Fruit fly (Drosophila melanogaster) whole organism, wandering third instar larva: Measurements from ENCODE around the gene Gycbeta100B.
A peak's percentile ranks its signal among the peaks of the same experiment; 100 is the strongest.

ENCODE experiments used
- Abd-B ChIP-seq: fragments of >200 bp; optimal IDR thresholded peaks from 2 replicates; lab custom pipeline; 2017; ENCODE audit warnings: missing biosample characterization, missing genetic modification characterization
- CG32264 ChIP-seq: fragments of 200-800 bp; sonication (Bioruptor generic); optimal IDR thresholded peaks from 2 replicates; lab custom pipeline; 2016; ENCODE audit warnings: missing biosample characterization, missing genetic modification characterization
- CG9705 ChIP-seq: fragments of 200-800 bp; sonication (Bioruptor generic); optimal IDR thresholded peaks from 2 replicates; lab custom pipeline; 2018; ENCODE audit warnings: missing biosample characterization, mild to moderate bottlenecking, missing genetic modification characterization
- CrebA ChIP-seq: fragments of 200-800 bp; sonication (Bioruptor generic); optimal IDR thresholded peaks from 2 replicates; lab custom pipeline; 2016; ENCODE audit warnings: missing biosample characterization, mild to moderate bottlenecking, missing genetic modification characterization, borderline replicate concordance
- Dfd ChIP-seq: fragments of >200 bp; optimal IDR thresholded peaks from 2 replicates; lab custom pipeline; 2017; ENCODE audit warnings: missing biosample characterization, missing genetic modification characterization
- Dif ChIP-seq: fragments of 200-275, 200-300 bp; sonication (Bioruptor generic); optimal IDR thresholded peaks from 2 replicates; lab custom pipeline; 2018; ENCODE audit warnings: missing biosample characterization, missing genetic modification characterization; ENCODE audit not compliant: partially characterized antibody
- GATAd ChIP-seq: sonication (Bioruptor generic); optimal IDR thresholded peaks from 2 replicates; lab custom pipeline; 2016; ENCODE audit warnings: missing biosample characterization, missing genetic modification characterization
- HLH106 ChIP-seq: fragments of 200-800 bp; optimal IDR thresholded peaks from 3 replicates; lab custom pipeline; 2019; ENCODE audit warnings: missing biosample characterization, mild to moderate bottlenecking, missing genetic modification characterization, moderate library complexity
- Hnf4 ChIP-seq: fragments of 200-800 bp; sonication (Bioruptor generic); optimal IDR thresholded peaks from 2 replicates; lab custom pipeline; 2016; ENCODE audit warnings: missing biosample characterization, mild to moderate bottlenecking, missing genetic modification characterization
- Hr78 ChIP-seq: fragments of >200 bp; optimal IDR thresholded peaks from 2 replicates; lab custom pipeline; 2017; ENCODE audit warnings: missing biosample characterization, missing genetic modification characterization
- Hr83 ChIP-seq: fragments of 200-300 bp; sonication (Bioruptor generic); optimal IDR thresholded peaks from 2 replicates; lab custom pipeline; 2016; ENCODE audit warnings: missing biosample characterization, mild to moderate bottlenecking, missing genetic modification characterization, moderate library complexity; ENCODE audit not compliant: poor library complexity, severe bottlenecking
- Jra ChIP-seq: sonication (Bioruptor generic); optimal IDR thresholded peaks from 2 replicates; lab custom pipeline; 2016; ENCODE audit warnings: missing biosample characterization, missing genetic modification characterization
- Mio ChIP-seq: sonication (Bioruptor generic); optimal IDR thresholded peaks from 2 replicates; lab custom pipeline; 2016; ENCODE audit warnings: missing biosample characterization, missing genetic modification characterization
- Myc ChIP-seq: fragments of >200 bp; optimal IDR thresholded peaks from 2 replicates; lab custom pipeline; 2017
- N ChIP-seq: fragments of >200 bp; optimal IDR thresholded peaks from 2 replicates; lab custom pipeline; 2018; ENCODE audit warnings: missing biosample characterization, missing external identifiers, missing genetic modification characterization
- OdsH ChIP-seq: fragments of 200-800 bp; sonication (Bioruptor generic); optimal IDR thresholded peaks from 2 replicates; lab custom pipeline; 2016; ENCODE audit warnings: missing biosample characterization, mild to moderate bottlenecking, missing genetic modification characterization
- Rel ChIP-seq, 2 experiments: fragments of 200-800 bp; sonication (Bioruptor generic) in 1 of 2; optimal IDR thresholded peaks; 2 replicates in 1 of 2; 3 replicates in 1 of 2; lab custom pipeline; 2016 to 2019; ENCODE audit warnings: mild to moderate bottlenecking in 2 of 2, missing biosample characterization in 2 of 2, missing genetic modification characterization in 2 of 2, moderate library complexity in 1 of 2
- Sp1 ChIP-seq: fragments of 200-800 bp; sonication (Bioruptor generic); optimal IDR thresholded peaks from 3 replicates; lab custom pipeline; 2019; ENCODE audit warnings: missing biosample characterization, mild to moderate bottlenecking, missing genetic modification characterization, moderate library complexity
- Vsx2 ChIP-seq: fragments of 200-300, 225-300 bp; sonication (Bioruptor generic); optimal IDR thresholded peaks from 2 replicates; lab custom pipeline; 2018; ENCODE audit warnings: missing biosample characterization, missing genetic modification characterization; ENCODE audit not compliant: partially characterized antibody
- br ChIP-seq: fragments of 200-800 bp; sonication (Bioruptor generic); optimal IDR thresholded peaks from 2 replicates; lab custom pipeline; 2016; ENCODE audit warnings: missing biosample characterization, missing genetic modification characterization
- brk ChIP-seq: fragments of 200-800 bp; sonication (Bioruptor generic); optimal IDR thresholded peaks from 2 replicates; lab custom pipeline; 2016; ENCODE audit warnings: missing biosample characterization, mild to moderate bottlenecking, missing genetic modification characterization
- dl ChIP-seq, 2 experiments: fragments of 175-275, 200-275 bp in 1 of 2; fragments of 200-275 bp in 1 of 2; sonication (Bioruptor generic); optimal IDR thresholded peaks; lab custom pipeline; 2018; ENCODE audit warnings: mild to moderate bottlenecking in 2 of 2, missing biosample characterization in 2 of 2, missing genetic modification characterization in 2 of 2, moderate library complexity in 2 of 2; ENCODE audit not compliant: partially characterized antibody in 2 of 2, insufficient read depth in 1 of 2
- dmrt93B ChIP-seq: fragments of 200-800 bp; sonication (Bioruptor generic); optimal IDR thresholded peaks from 2 replicates; lab custom pipeline; 2018; ENCODE audit warnings: missing biosample characterization, mild to moderate bottlenecking, missing genetic modification characterization
- dsf ChIP-seq: sonication (Bioruptor generic); optimal IDR thresholded peaks from 2 replicates; lab custom pipeline; 2016; ENCODE audit warnings: missing biosample characterization, missing genetic modification characterization, borderline replicate concordance
- ey ChIP-seq: fragments of 200-800 bp; sonication (Bioruptor generic); optimal IDR thresholded peaks from 2 replicates; lab custom pipeline; 2016; ENCODE audit warnings: missing biosample characterization, missing genetic modification characterization
- foxo ChIP-seq, 2 experiments: fragments of 200-800 bp; sonication (Bioruptor generic); optimal IDR thresholded peaks; 2 replicates in 1 of 2; 3 replicates in 1 of 2; lab custom pipeline; 2016 to 2017; ENCODE audit warnings: missing biosample characterization in 2 of 2, missing genetic modification characterization in 2 of 2
- fru ChIP-seq: fragments of 200-800 bp; sonication (Bioruptor generic); optimal IDR thresholded peaks from 3 replicates; lab custom pipeline; 2016; ENCODE audit warnings: missing biosample characterization, mild to moderate bottlenecking, missing genetic modification characterization
- h ChIP-seq: fragments of 200-800 bp; sonication (Bioruptor generic); optimal IDR thresholded peaks from 3 replicates; lab custom pipeline; 2016; ENCODE audit warnings: missing biosample characterization, mild to moderate bottlenecking, missing genetic modification characterization
- jim ChIP-seq: fragments of 175-275, 200-325 bp; sonication (Bioruptor generic); optimal IDR thresholded peaks from 2 replicates; lab custom pipeline; 2016; ENCODE audit warnings: missing biosample characterization, mild to moderate bottlenecking, missing genetic modification characterization
- lola ChIP-seq: fragments of >200 bp; optimal IDR thresholded peaks from 2 replicates; lab custom pipeline; 2017; ENCODE audit warnings: missing biosample characterization, missing genetic modification characterization
- pan ChIP-seq: fragments of >200 bp; optimal IDR thresholded peaks from 2 replicates; lab custom pipeline; 2017
- psq ChIP-seq: fragments of 200-800 bp; sonication (Bioruptor generic); optimal IDR thresholded peaks from 3 replicates; lab custom pipeline; 2017; ENCODE audit warnings: missing biosample characterization, mild to moderate bottlenecking, missing genetic modification characterization, moderate library complexity
- rgr ChIP-seq: fragments of 200-800 bp; sonication (Bioruptor generic); optimal IDR thresholded peaks from 3 replicates; lab custom pipeline; 2016; ENCODE audit warnings: missing biosample characterization, mild to moderate bottlenecking, missing genetic modification characterization
- sage ChIP-seq: fragments of 200-800 bp; sonication (Bioruptor generic); optimal IDR thresholded peaks from 2 replicates; lab custom pipeline; 2016; ENCODE audit warnings: missing biosample characterization, mild to moderate bottlenecking, missing genetic modification characterization
- sv ChIP-seq: fragments of 200-800 bp; sonication (Bioruptor generic); optimal IDR thresholded peaks from 3 replicates; lab custom pipeline; 2016; ENCODE audit warnings: missing biosample characterization, missing genetic modification characterization
- tai ChIP-seq: sonication (Bioruptor generic); optimal IDR thresholded peaks from 2 replicates; lab custom pipeline; 2016; ENCODE audit warnings: missing biosample characterization, missing genetic modification characterization
- usp ChIP-seq: fragments of >200 bp; optimal IDR thresholded peaks from 2 replicates; lab custom pipeline; 2017; ENCODE audit warnings: missing biosample characterization, missing genetic modification characterization
- woc ChIP-seq: sonication (Bioruptor generic); optimal IDR thresholded peaks from 2 replicates; lab custom pipeline; 2016; ENCODE audit warnings: missing biosample characterization, mild to moderate bottlenecking, missing genetic modification characterization

Gycbeta100B gene

dm6 chr3R:31223971-31224860 lies 90.0 kb downstream of the Gycbeta100B start:
- TF ChIP-seq Rel (GFP tag; optimal IDR thresholded peaks at IDR 0.05; lab: Kevin White, UChicago) (no peak), Rel (tag; optimal IDR thresholded peaks at IDR 0.05; lab: Kevin White, UChicago) (peak; percentile 38), psq (GFP tag; lab: Kevin White, UChicago) (peak; percentile 4), jim (no peak), brk (no peak), Hr83 (GFP tag; lab: Kevin White, UChicago) (no peak), OdsH (peak; percentile 26), br (no peak), sage (GFP tag; lab: Kevin White, UChicago) (peak; percentile 3), Jra (GFP tag; lab: Kevin White, UChicago) (peak; percentile 37)

DNA sequence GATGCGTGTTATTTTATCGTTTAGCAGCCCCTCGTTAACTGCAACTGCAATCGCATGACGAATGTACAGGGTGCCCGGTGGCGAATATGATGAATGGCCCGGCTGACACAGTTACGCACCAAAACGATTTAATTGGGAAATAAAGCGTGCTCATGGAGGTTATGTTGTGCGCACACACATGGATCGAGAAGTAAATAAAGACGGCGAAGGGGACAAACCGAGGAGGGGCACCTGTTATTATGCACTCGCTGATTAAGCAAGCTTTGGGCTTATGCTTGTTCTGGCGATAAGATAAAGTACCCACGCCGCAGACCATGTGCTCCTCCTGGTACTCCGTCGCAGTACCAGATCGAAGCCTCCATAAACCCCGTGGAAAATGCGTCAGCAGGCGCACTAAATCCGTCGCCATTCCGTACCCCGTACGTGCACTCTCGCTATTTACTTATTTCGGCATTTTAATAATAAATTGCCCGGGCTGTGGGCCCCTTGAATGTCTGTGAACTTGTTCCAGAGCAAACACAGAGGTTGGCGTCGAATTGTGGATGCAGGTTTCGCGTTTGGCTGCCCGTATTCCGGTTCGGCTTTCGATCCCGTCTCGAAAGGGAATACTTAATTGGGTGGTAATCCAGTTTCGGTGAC lies 91.0 kb downstream of the Gycbeta100B start:
- TF ChIP-seq ey (GFP tag; lab: Kevin White, UChicago) (peak; percentile 76), Dfd (GFP tag; lab: Kevin White, UChicago) (no peak), Vsx2 (no peak), foxo (GFP tag; optimal IDR thresholded peaks at IDR 0.05; lab: Kevin White, UChicago) (peak in 1 of 2 experiments; percentile 74), h (GFP tag; lab: Kevin White, UChicago) (peak; percentile 79), Mio (no peak), Hnf4 (GFP tag; lab: Kevin White, UChicago) (peak; percentile 46), tai (GFP tag; lab: Kevin White, UChicago) (no peak), psq (GFP tag; lab: Kevin White, UChicago) (peak; percentile 58), dmrt93B (peak; percentile 22), fru (peak; percentile 80), jim (no peak), Myc (no peak), sv (GFP tag; lab: Kevin White, UChicago) (no peak), br (peak; percentile 72), Sp1 (GFP tag; lab: Kevin White, UChicago) (peak; percentile 56), Abd-B (no peak), Rel (GFP tag; optimal IDR thresholded peaks at IDR 0.05; lab: Kevin White, UChicago) (no peak), Rel (tag; optimal IDR thresholded peaks at IDR 0.05; lab: Kevin White, UChicago) (peak; percentile 59), brk (peak; percentile 64), CrebA (GFP tag; lab: Kevin White, UChicago) (no peak), HLH106 (peak; percentile 63), usp (GFP tag; lab: Kevin White, UChicago) (no peak), Hr78 (GFP tag; lab: Kevin White, UChicago) (no peak), rgr (GFP tag; lab: Kevin White, UChicago) (peak; percentile 80), sage (GFP tag; lab: Kevin White, UChicago) (peak; percentile 25), OdsH (peak; percentile 26), woc (no peak), CG32264 (GFP tag; lab: Kevin White, UChicago) (no peak), dsf (no peak), Hr83 (GFP tag; lab: Kevin White, UChicago) (peak; percentile 66), Dif (GFP tag; lab: Kevin White, UChicago) (no peak), CG9705 (GFP tag; lab: Kevin White, UChicago) (no peak), dl (GFP tag; optimal IDR thresholded peaks at IDR 0.05; lab: Kevin White, UChicago; ENCODE audit: insufficient read depth in 1 of 2, partially characterized antibody in 2 of 2) (no peak), Jra (GFP tag; lab: Kevin White, UChicago) (peak; percentile 71), pan (lab: Kevin White, UChicago) (no peak), lola (GFP tag; lab: Kevin White, UChicago) (no peak), GATAd (no peak), N (GFP tag; lab: Kevin White, UChicago) (no peak)
- TF ChIP-seq, all 38 proteins: peak for 17
